Fruit fly (Drosophila melanogaster): ENCODE measurements around the gene CG5131.

The CG5131 gene

dm6 chr2L:17465915-17466677, 18.2 kb upstream of the CG5131 start (continued):
- TF ChIP-seq ken (GFP tag; IDR thresholded peaks at IDR 0.05), result peak; percentile 81
- peak; percentile 78 for TF ChIP-seq CG7786 (GFP tag; optimal IDR thresholded peaks at IDR 0.05)
- peak; percentile 77 for TF ChIP-seq abd-A (tag; optimal IDR thresholded peaks at IDR 0.05)
- TF ChIP-seq CG43689 (GFP tag; IDR thresholded peaks at IDR 0.05), result no peak
- TF ChIP-seq CG18476 (GFP tag; optimal IDR thresholded peaks at IDR 0.05), result peak; percentile 58
- peak; percentile 59; the same call in 2 of the 3 replicates for TF ChIP-seq CG11093 (GFP tag; IDR thresholded peaks at IDR 0.05)
- TF ChIP-seq mirr (GFP tag; optimal IDR thresholded peaks at IDR 0.05), result no peak
- peak; percentile 55 for TF ChIP-seq zf30C (GFP tag; optimal IDR thresholded peaks at IDR 0.05)
- peak; percentile 79 for TF ChIP-seq CG10267 (tag; optimal IDR thresholded peaks at IDR 0.05)
- peak; percentile 62; the same call in 1 of the 2 replicates for TF ChIP-seq dimm (GFP tag; IDR thresholded peaks at IDR 0.05)
- TF ChIP-seq CG2875 (GFP tag; optimal IDR thresholded peaks at IDR 0.05), result peak; percentile 68
- peak; percentile 93 for TF ChIP-seq Med (GFP tag)
- TF ChIP-seq NfI (GFP tag; optimal IDR thresholded peaks at IDR 0.05), result peak; percentile 67
- peak; percentile 52 for TF ChIP-seq CG12744 (GFP tag; optimal IDR thresholded peaks at IDR 0.05)
- peak; percentile 17 for TF ChIP-seq CG31365 (tag; optimal IDR thresholded peaks at IDR 0.05)
- peak; percentile 60 for TF ChIP-seq ase (GFP tag; IDR thresholded peaks at IDR 0.05)
- TF ChIP-seq NC2α (GFP tag; optimal IDR thresholded peaks at IDR 0.05), result peak; percentile 34
- no peak for TF ChIP-seq zfh2 (GFP tag; optimal IDR thresholded peaks at IDR 0.05)
- TF ChIP-seq CG18764 (GFP tag; optimal IDR thresholded peaks at IDR 0.05), result peak; percentile 68
- peak; percentile 85 for TF ChIP-seq caup (GFP tag; optimal IDR thresholded peaks at IDR 0.05; ENCODE audit: severe bottlenecking)
- peak; percentile 58; the same call in 1 of the 2 replicates for TF ChIP-seq Lim3 (GFP tag; IDR thresholded peaks at IDR 0.05)
- peak; percentile 84 for TF ChIP-seq chif (GFP tag; optimal IDR thresholded peaks at IDR 0.05)
- peak; percentile 70 for TF ChIP-seq CG33213 (GFP tag; optimal IDR thresholded peaks at IDR 0.05)
- no peak for TF ChIP-seq zen2 (GFP tag; IDR thresholded peaks at IDR 0.05; ENCODE audit: partially characterized antibody)
- TF ChIP-seq CG13894 (tag; optimal IDR thresholded peaks at IDR 0.05), result no peak
- peak; percentile 20 for TF ChIP-seq exex (tag; optimal IDR thresholded peaks at IDR 0.05)
- TF ChIP-seq tap (tag; optimal IDR thresholded peaks at IDR 0.05), result peak; percentile 79
- peak; percentile 66; the same call in 1 of the 2 replicates for TF ChIP-seq bowl (GFP tag; IDR thresholded peaks at IDR 0.05)
- TF ChIP-seq jumu (GFP tag; optimal IDR thresholded peaks at IDR 0.05), result peak; percentile 73
- TF ChIP-seq twi (tag; optimal IDR thresholded peaks at IDR 0.05), result peak; percentile 87
- peak; percentile 67; the same call in 2 of the 3 replicates for TF ChIP-seq Optix (GFP tag; IDR thresholded peaks at IDR 0.05)
- peak; percentile 91 for TF ChIP-seq gem (tag; optimal IDR thresholded peaks at IDR 0.05)
- TF ChIP-seq CG8359 (GFP tag; optimal IDR thresholded peaks at IDR 0.05; ENCODE audit: borderline replicate concordance), result peak; percentile 52
- TF ChIP-seq sim (GFP tag; IDR thresholded peaks at IDR 0.05), result peak; percentile 69; the same call in 1 of the 2 replicates
- peak; percentile 62 for TF ChIP-seq wek (GFP tag; optimal IDR thresholded peaks at IDR 0.05)
- peak; percentile 75 for TF ChIP-seq CG12236 (GFP tag; optimal IDR thresholded peaks at IDR 0.05)
- TF ChIP-seq hb (GFP tag; IDR thresholded peaks at IDR 0.05; ENCODE audit: partially characterized antibody), result no peak
- TF ChIP-seq gcm (GFP tag; optimal IDR thresholded peaks at IDR 0.05), result no peak
- TF ChIP-seq CG7357 (GFP tag; IDR thresholded peaks at IDR 0.05), result peak; percentile 65; the same call in 1 of the 3 replicates
- no peak for TF ChIP-seq HLH4C (GFP tag; IDR thresholded peaks at IDR 0.05; ENCODE audit: partially characterized antibody)
- no peak for TF ChIP-seq cg (GFP tag; optimal IDR thresholded peaks at IDR 0.05)
- TF ChIP-seq odd (GFP tag; optimal IDR thresholded peaks at IDR 0.05), result peak; percentile 58
- TF ChIP-seq da (GFP tag; optimal IDR thresholded peaks at IDR 0.05), result peak; percentile 94
- TF ChIP-seq E2f1 (GFP tag; IDR thresholded peaks at IDR 0.05), result peak; percentile 71
- no peak for TF ChIP-seq CG13287 (GFP tag; IDR thresholded peaks at IDR 0.05; ENCODE audit: partially characterized antibody)
- TF ChIP-seq stwl (tag; optimal IDR thresholded peaks at IDR 0.05), result no peak
- TF ChIP-seq en (GFP tag; optimal IDR thresholded peaks at IDR 0.05), result peak; percentile 69
- TF ChIP-seq disco-r (GFP tag; optimal IDR thresholded peaks at IDR 0.05), result peak; percentile 44
